Worm (Caenorhabditis elegans) whole organism, L4 larva: Measurements from ENCODE around the gene rpl-23.

Experiments
- D1046.2 ChIP-seq: fragments of 200-800 bp; sonication (Bioruptor generic); IDR thresholded peaks from 2 replicates; pipeline ENCODE4 v1.3.6; 2022; ENCODE audit warnings: missing genetic modification characterization, missing compliant biosample characterization
- nhr-237 ChIP-seq: sonication (generic microtip); optimal IDR thresholded peaks from 2 replicates; lab custom pipeline; 2017; ENCODE audit warnings: missing biosample characterization, missing genetic modification characterization
- pha-4 ChIP-seq, 2 experiments: fragments of 150-350 bp in 1 of 2; fragments of 200-800 bp in 1 of 2; sonication (Bioruptor generic) in 1 of 2; IDR thresholded peaks in 1 of 2; optimal IDR thresholded peaks in 1 of 2; 2 replicates each; pipeline versions ENCODE4 v1.3.6 to Lab custom; 2014 to 2022; ENCODE audit warnings: missing genetic modification characterization in 2 of 2, missing genetic modification reagents in 2 of 2, missing biosample characterization in 1 of 2, missing compliant biosample characterization in 1 of 2
- zfp-2 ChIP-seq: sonication (generic microtip); optimal IDR thresholded peaks from 2 replicates; lab custom pipeline; 2016; ENCODE audit warnings: mild to moderate bottlenecking, missing genetic modification characterization, missing compliant biosample characterization

DNA sequence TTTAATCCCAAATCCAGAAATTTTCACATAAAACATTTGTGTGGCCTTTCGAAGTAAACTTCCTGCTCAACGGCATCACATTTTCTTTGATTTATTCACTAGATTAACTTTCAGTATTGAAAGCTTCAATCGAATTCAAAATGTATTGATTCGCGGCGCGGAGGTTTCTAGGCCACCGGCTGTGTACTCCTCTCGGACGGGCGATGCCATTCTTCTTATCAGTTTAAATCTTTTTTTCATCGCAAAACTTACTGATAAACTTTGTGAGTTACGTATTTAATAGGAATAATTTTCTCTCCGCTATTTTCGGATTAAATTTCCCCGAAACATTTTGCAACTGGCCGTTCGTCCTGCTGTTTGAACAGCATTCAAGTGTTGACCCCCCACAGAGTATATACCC is 16.0 kb upstream of the rpl-23 start:
- TF ChIP-seq nhr-237 (tag; lab: Kevin White, UChicago) (no peak), pha-4 (GFP tag; IDR thresholded peaks at IDR 0.05; lab: Robert Waterston, UW) (no peak), pha-4 (tag; optimal IDR thresholded peaks at IDR 0.05; lab: Kevin White, UChicago) (no peak), zfp-2 (tag; lab: Kevin White, UChicago) (no peak), D1046.2 (GFP tag; lab: Robert Waterston, UW) (no peak)
